Worm (Caenorhabditis elegans): Measurements from ENCODE around the gene cyp-31A5.

DNA sequence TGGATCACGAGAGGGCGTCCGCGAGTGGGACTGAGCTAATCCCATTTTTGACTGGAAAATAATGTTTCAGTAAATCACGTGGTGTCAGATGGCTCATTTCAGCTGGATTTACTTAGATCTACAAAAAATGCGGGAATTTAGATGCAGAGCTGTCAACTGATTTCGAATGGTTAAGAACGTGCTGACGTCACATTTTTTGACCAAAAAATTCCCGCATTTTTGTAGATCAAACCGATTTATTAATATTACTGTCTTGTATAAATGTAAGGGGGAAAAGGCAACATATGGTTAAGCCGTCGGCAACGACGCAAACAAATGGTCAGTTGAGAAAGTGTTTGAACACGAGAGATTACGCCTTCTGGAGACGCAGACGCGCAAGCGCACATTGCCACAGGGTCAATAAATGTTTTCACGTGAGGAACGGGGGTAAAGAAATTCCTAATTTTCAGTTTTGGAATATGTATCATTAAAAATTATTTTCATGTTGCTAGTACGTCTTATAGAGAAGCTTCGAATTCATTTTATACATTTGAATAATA is 11.8 kb downstream of the cyp-31A5 start, which contains the start of gene gcl-1:
- no peak for TF ChIP-seq snpc-4 (tag; optimal IDR thresholded peaks at IDR 0.05)
- TF ChIP-seq ceh-39 (tag; optimal IDR thresholded peaks at IDR 0.05), result no peak
- no peak for TF ChIP-seq ztf-11 (tag; optimal IDR thresholded peaks at IDR 0.05)
- no peak for TF ChIP-seq unc-62 (GFP tag; optimal IDR thresholded peaks at IDR 0.05)
- TF ChIP-seq sptf-1 (tag; optimal IDR thresholded peaks at IDR 0.05), result no peak
